Fruit fly (Drosophila melanogaster): ENCODE measurements around the gene CG7387.

dm6 chr3L:8214980-8215379 lies 22.1 kb upstream of the CG7387 start, which contains the start of gene CG8012:
- TF ChIP-seq pad (GFP tag; optimal IDR thresholded peaks at IDR 0.05) = no peak
- TF ChIP-seq cnc (optimal IDR thresholded peaks at IDR 0.05) = no peak
- TF ChIP-seq toe (GFP tag; optimal IDR thresholded peaks at IDR 0.05) = no peak
- TF ChIP-seq Mnt (GFP tag; optimal IDR thresholded peaks at IDR 0.05) = no peak
- TF ChIP-seq bab1 (GFP tag; optimal IDR thresholded peaks at IDR 0.05) = no peak
- TF ChIP-seq Crg-1 (GFP tag; optimal IDR thresholded peaks at IDR 0.05) = no peak
- TF ChIP-seq CG33017 (tag; optimal IDR thresholded peaks at IDR 0.05) = no peak
- no peak for TF ChIP-seq CG7101 (tag; optimal IDR thresholded peaks at IDR 0.05)
- TF ChIP-seq CG1620 (GFP tag; optimal IDR thresholded peaks at IDR 0.05) = no peak
- no peak for TF ChIP-seq kay (GFP tag; ENCODE audit: borderline replicate concordance)
- TF ChIP-seq CG5204 (GFP tag; optimal IDR thresholded peaks at IDR 0.05) = no peak
- TF ChIP-seq Hr96 (GFP tag; optimal IDR thresholded peaks at IDR 0.05) = no peak
